Worm (Caenorhabditis elegans): ENCODE results near the gene rps-21.

DNA sequence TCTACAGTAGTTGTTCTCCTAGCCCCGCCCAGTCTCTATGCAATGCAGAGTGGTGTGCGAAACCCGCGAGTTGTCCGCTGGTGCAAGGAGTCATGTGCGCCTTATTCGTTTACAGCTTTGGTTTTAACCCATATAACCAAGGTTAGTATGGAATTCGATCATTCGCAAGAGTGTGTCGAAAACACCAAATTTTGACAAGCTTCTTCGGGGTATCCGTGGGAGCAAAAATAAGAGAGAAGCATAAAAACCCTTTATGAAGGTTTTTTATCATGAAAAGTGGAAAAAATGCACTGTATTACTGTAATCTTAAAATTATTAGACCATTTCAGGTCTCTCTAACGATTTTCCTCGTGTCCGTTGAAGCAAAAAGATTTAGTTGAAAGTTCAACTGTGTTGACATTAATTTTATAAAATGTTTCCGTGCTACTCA lies 47.2 kb downstream of the rps-21 start:
- TF ChIP-seq tab-1 (GFP tag; IDR thresholded peaks at IDR 0.05) (no peak), ztf-29 (GFP tag; IDR thresholded peaks at IDR 0.05) (no peak), ref-1 (GFP tag; conservative IDR thresholded peaks at IDR 0.05) (no peak), flt-1 (GFP tag; IDR thresholded peaks at IDR 0.05) (no peak), cog-1 (tag; optimal IDR thresholded peaks at IDR 0.05) (no peak), T22C8.4 (GFP tag; IDR thresholded peaks at IDR 0.05) (no peak), med-1 (GFP tag; optimal IDR thresholded peaks at IDR 0.05; ENCODE audit: insufficient read depth) (no peak), ztf-23 (GFP tag; IDR thresholded peaks at IDR 0.05) (no peak), klf-2 (GFP tag; conservative IDR thresholded peaks at IDR 0.05) (no peak)
